Worm (Caenorhabditis elegans): ENCODE measurements around the gene C17C3.24.

DNA sequence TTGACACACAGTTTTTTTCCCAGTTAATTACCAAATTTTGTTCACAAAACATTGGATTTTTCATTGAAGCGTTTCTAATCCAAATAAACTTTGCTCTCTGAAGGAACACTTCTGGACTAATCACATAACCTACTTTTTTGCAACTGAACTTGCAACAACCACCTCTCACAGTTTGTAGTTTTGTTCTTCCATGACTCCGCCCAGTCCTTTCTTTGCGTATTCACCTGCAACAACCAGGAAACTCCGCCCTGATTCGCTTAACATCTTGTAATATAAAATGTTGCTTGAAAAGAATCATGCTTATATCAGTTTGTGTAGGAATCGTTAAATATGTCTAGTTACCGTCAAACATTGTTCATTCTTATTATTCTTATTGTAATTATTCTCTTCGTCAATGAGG, 14.8 kb upstream of the C17C3.24 start, which contains the start of gene ins-11:
- TF ChIP-seq flh-1 (GFP tag; optimal IDR thresholded peaks at IDR 0.05) (no peak), sptf-1 (tag; optimal IDR thresholded peaks at IDR 0.05) (no peak), lsy-2 (tag; optimal IDR thresholded peaks at IDR 0.05) (no peak), snpc-4 (tag; optimal IDR thresholded peaks at IDR 0.05) (no peak), nhr-28 (tag; optimal IDR thresholded peaks at IDR 0.05) (no peak), lin-13 (tag; optimal IDR thresholded peaks at IDR 0.05) (no peak), unc-62 (GFP tag; optimal IDR thresholded peaks at IDR 0.05) (no peak)
